Worm (Caenorhabditis elegans): ENCODE results near the gene F46B6.12.

DNA sequence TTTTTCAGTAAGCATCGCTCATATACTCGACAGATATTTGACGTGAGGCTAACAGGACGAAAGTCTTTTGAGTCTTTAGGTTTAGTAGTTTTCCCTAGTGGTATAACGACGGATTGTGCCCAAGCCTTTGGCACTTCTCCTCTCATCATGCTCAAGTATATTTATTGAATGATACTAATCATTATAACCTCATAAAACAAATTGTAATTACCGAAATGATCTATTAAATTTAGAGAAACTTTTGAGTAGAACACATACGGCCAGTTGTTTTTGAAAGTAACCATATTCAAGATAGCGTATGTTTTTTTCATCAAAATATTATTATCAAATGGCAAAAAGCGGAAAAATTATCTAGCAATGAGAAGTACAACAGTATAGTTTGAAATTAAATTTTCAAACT, 4.3 kb downstream of the F46B6.12 start:
- TF ChIP-seq zag-1 (tag; optimal IDR thresholded peaks at IDR 0.05) (no peak), nhr-25 (tag; optimal IDR thresholded peaks at IDR 0.05; ENCODE audit: borderline replicate concordance, insufficient read depth) (no peak)
